Worm (Caenorhabditis elegans) whole organism, L4 larva: Measurements from ENCODE around the gene ykt-6.

Experiments
- F49E8.2 ChIP-seq: sonication (generic microtip); optimal IDR thresholded peaks from 2 replicates; lab custom pipeline; 2016; ENCODE audit warnings: missing compliant biosample characterization, mild to moderate bottlenecking, missing genetic modification characterization, borderline replicate concordance
- aly-2 ChIP-seq: sonication (generic microtip); optimal IDR thresholded peaks from 2 replicates; lab custom pipeline; 2018; ENCODE audit warnings: missing biosample characterization, missing genetic modification characterization
- ama-1 ChIP-seq: fragments of 150-350 bp; optimal IDR thresholded peaks from 2 replicates; lab custom pipeline; 2014; ENCODE audit warnings: inconsistent platforms, mixed read lengths
- ceh-82 ChIP-seq: sonication (generic microtip); optimal IDR thresholded peaks from 2 replicates; lab custom pipeline; 2017; ENCODE audit warnings: missing biosample characterization, missing genetic modification characterization
- daf-12 ChIP-seq: fragments of 150-350 bp; optimal IDR thresholded peaks from 2 replicates; lab custom pipeline; 2014; ENCODE audit warnings: missing biosample characterization, missing genetic modification reagents, missing genetic modification characterization
- lin-13 ChIP-seq: fragments of 150-350 bp; optimal IDR thresholded peaks from 2 replicates; lab custom pipeline; 2014; ENCODE audit warnings: missing biosample characterization, missing genetic modification reagents, missing genetic modification characterization
- mdl-1 ChIP-seq, 2 experiments: fragments of 150-350 bp in 1 of 2; sonication (generic microtip) in 1 of 2; optimal IDR thresholded peaks; 2 replicates each; lab custom pipeline; 2014 to 2017; ENCODE audit warnings: missing biosample characterization in 2 of 2, missing genetic modification characterization in 2 of 2
- mxl-3 ChIP-seq: fragments of 200-800 bp; sonication (Bioruptor generic); optimal IDR thresholded peaks from 2 replicates; lab custom pipeline; 2018; ENCODE audit warnings: mild to moderate bottlenecking, missing genetic modification characterization, missing compliant biosample characterization
- nhr-102 ChIP-seq: sonication (generic microtip); optimal IDR thresholded peaks from 2 replicates; lab custom pipeline; 2016; ENCODE audit warnings: mild to moderate bottlenecking, missing genetic modification characterization, moderate library complexity, missing compliant biosample characterization
- skn-1 ChIP-seq: fragments of 150-350 bp; optimal IDR thresholded peaks from 2 replicates; lab custom pipeline; 2014; ENCODE audit warnings: missing biosample characterization, missing genetic modification characterization
- unc-130 ChIP-seq: sonication (generic microtip); optimal IDR thresholded peaks from 2 replicates; lab custom pipeline; 2016; ENCODE audit warnings: missing genetic modification reagents, missing genetic modification characterization, missing compliant biosample characterization

DNA sequence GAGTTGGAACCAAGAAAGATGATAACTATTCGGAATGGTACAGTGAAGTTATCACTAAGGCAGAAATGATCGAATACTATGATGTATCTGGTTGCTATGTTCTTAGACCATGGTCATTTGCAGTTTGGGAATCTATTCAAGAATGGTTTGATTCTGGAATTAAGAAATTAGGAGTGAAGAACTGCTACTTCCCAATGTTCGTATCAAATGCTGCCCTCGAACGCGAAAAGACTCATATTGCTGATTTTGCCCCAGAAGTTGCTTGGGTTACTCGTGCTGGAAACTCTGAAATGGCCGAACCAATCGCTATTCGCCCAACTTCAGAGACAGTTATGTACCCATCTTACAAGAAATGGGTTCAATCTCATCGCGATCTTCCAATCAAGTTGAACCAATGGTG, 48.0 kb downstream of the ykt-6 start:
- TF ChIP-seq ama-1 (lab: Kevin White, UChicago) (no peak), F49E8.2 (tag; lab: Kevin White, UChicago) (no peak), aly-2 (tag; lab: Kevin White, UChicago) (no peak), skn-1 (tag; lab: Kevin White, UChicago) (no peak), mxl-3 (GFP tag; lab: Kevin White, UChicago) (no peak), ceh-82 (tag; lab: Kevin White, UChicago) (no peak), unc-130 (GFP tag; lab: Kevin White, UChicago) (no peak), lin-13 (GFP tag; lab: Kevin White, UChicago) (no peak), daf-12 (tag; lab: Kevin White, UChicago) (no peak), nhr-102 (tag; lab: Kevin White, UChicago) (no peak), mdl-1 (tag; optimal IDR thresholded peaks at IDR 0.05; lab: Kevin White, UChicago) (no peak)
